Fruit fly (Drosophila melanogaster): Measurements from ENCODE around the gene CG3246.

CG3246 gene

dm6 chr2L:3485506-3485905 lies 23.8 kb upstream of the CG3246 start:
- no peak for TF ChIP-seq Hsf (GFP tag; optimal IDR thresholded peaks at IDR 0.05)
- TF ChIP-seq CG18011 (GFP tag; optimal IDR thresholded peaks at IDR 0.05), result no peak
- peak; percentile 32; the same call in 1 of the 2 replicates for TF ChIP-seq Drgx (GFP tag; IDR thresholded peaks at IDR 0.05)
- no peak for TF ChIP-seq CG18262 (tag; optimal IDR thresholded peaks at IDR 0.05)
- no peak for TF ChIP-seq CG3407 (GFP tag; optimal IDR thresholded peaks at IDR 0.05)
- no peak for TF ChIP-seq CG15514 (GFP tag; optimal IDR thresholded peaks at IDR 0.05)
- no peak for TF ChIP-seq CG8944 (GFP tag; optimal IDR thresholded peaks at IDR 0.05)

- TF ChIP-seq gsb (GFP tag; IDR thresholded peaks at IDR 0.05) (no peak), sc (optimal IDR thresholded peaks at IDR 0.05) (no peak), sc (GFP tag; optimal IDR thresholded peaks at IDR 0.05) (no peak), Lhr (GFP tag; optimal IDR thresholded peaks at IDR 0.05) (no peak), zen (tag; optimal IDR thresholded peaks at IDR 0.05) (no peak), CG10462 (GFP tag; optimal IDR thresholded peaks at IDR 0.05) (no peak), crol (GFP tag; IDR thresholded peaks at IDR 0.05) (no peak), shn (GFP tag; optimal IDR thresholded peaks at IDR 0.05) (no peak), seq (GFP tag; IDR thresholded peaks at IDR 0.05) (no peak)
Measured at dm6 chr2L:3484759-3485158, 23.0 kb upstream of the CG3246 start.

DNA sequence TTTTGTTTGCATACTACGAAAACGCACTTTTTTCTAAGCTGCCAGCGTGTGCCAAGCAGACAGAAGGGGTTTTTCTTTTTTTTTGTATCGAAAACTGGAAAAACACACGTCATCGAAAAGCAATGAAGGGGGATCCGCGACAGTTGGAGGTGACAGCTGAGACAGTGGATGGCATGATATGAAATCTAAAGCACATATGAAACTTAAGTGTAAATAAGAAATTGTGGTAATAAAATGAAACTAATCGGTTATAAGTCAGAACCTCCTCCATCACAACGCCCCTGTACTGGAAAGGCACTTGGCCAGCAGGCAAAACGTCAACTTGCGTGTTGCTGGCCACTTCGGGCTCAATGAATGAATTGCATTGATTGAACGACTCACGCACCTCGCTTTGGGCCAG lies 21.9 kb upstream of the CG3246 start:
- TF ChIP-seq knrl (GFP tag; IDR thresholded peaks at IDR 0.05; ENCODE audit: partially characterized antibody) (peak; percentile 22; the same call in 1 of the 3 replicates), Ets65A (GFP tag) (peak; percentile 30), Atf3 (GFP tag; optimal IDR thresholded peaks at IDR 0.05) (no peak), peb (GFP tag; IDR thresholded peaks at IDR 0.05) (no peak), Drgx (GFP tag; IDR thresholded peaks at IDR 0.05) (peak; percentile 46), Lhr (GFP tag; optimal IDR thresholded peaks at IDR 0.05) (no peak)

- TF ChIP-seq Ptx1 (GFP tag; IDR thresholded peaks at IDR 0.05), result peak; percentile 41; the same call in 1 of the 2 replicates
- TF ChIP-seq CG8388 (GFP tag; optimal IDR thresholded peaks at IDR 0.05), result peak; percentile 4
- TF ChIP-seq bcd (GFP tag; optimal IDR thresholded peaks at IDR 0.05), result peak; percentile 0
- peak; percentile 45; the same call in 1 of the 2 replicates for TF ChIP-seq vvl (GFP tag; IDR thresholded peaks at IDR 0.05)
- TF ChIP-seq CG11456 (GFP tag; IDR thresholded peaks at IDR 0.05), result 0 out of 3 replicates have a peak, but pooled peaks have one; percentile 15
- no peak for TF ChIP-seq croc (GFP tag; conservative IDR thresholded peaks at IDR 0.05)
- 0 out of 3 replicates have a peak, but pooled peaks have one; percentile 30 for TF ChIP-seq ci (GFP tag; IDR thresholded peaks at IDR 0.05)
- peak; percentile 91 for TF ChIP-seq Drgx (GFP tag; IDR thresholded peaks at IDR 0.05)
- peak; percentile 42 for TF ChIP-seq dmrt11E (tag; optimal IDR thresholded peaks at IDR 0.05)
- TF ChIP-seq Dref (GFP tag; IDR thresholded peaks at IDR 0.05), result no peak
- no peak for TF ChIP-seq slou (GFP tag; optimal IDR thresholded peaks at IDR 0.05)
- TF ChIP-seq nmo (GFP tag; optimal IDR thresholded peaks at IDR 0.05), result peak; percentile 30
- no peak for TF ChIP-seq exex (tag; optimal IDR thresholded peaks at IDR 0.05)
- peak; percentile 35; the same call in 1 of the 2 replicates for TF ChIP-seq Xrp1 (GFP tag; IDR thresholded peaks at IDR 0.05)
- no peak for TF ChIP-seq hkb (optimal IDR thresholded peaks at IDR 0.05)
- 0 out of 2 replicates have a peak, but pooled peaks have one; percentile 16 for TF ChIP-seq hkb (GFP tag; IDR thresholded peaks at IDR 0.05)
- TF ChIP-seq kah (GFP tag; optimal IDR thresholded peaks at IDR 0.05), result no peak
- TF ChIP-seq CG10267 (tag; optimal IDR thresholded peaks at IDR 0.05), result peak; percentile 16
- TF ChIP-seq fd96Cb (tag; optimal IDR thresholded peaks at IDR 0.05), result peak; percentile 32
- no peak for TF ChIP-seq CG9817 (tag; optimal IDR thresholded peaks at IDR 0.05)
- TF ChIP-seq crol (GFP tag; IDR thresholded peaks at IDR 0.05), result 0 out of 2 replicates have a peak, but pooled peaks have one; percentile 16
- peak; percentile 10 for TF ChIP-seq CoRest (tag; optimal IDR thresholded peaks at IDR 0.05)
- TF ChIP-seq CG4424 (GFP tag; optimal IDR thresholded peaks at IDR 0.05), result peak; percentile 4
- peak; percentile 23 for TF ChIP-seq zen (tag; optimal IDR thresholded peaks at IDR 0.05)
- TF ChIP-seq gem (tag; optimal IDR thresholded peaks at IDR 0.05), result peak; percentile 55
- 0 out of 3 replicates have a peak, but pooled peaks have one; percentile 32 for TF ChIP-seq ase (GFP tag; IDR thresholded peaks at IDR 0.05)
- no peak for TF ChIP-seq bab2 (GFP tag; optimal IDR thresholded peaks at IDR 0.05)
- TF ChIP-seq CG3281 (GFP tag; optimal IDR thresholded peaks at IDR 0.05), result no peak
- TF ChIP-seq Sox102F (GFP tag; optimal IDR thresholded peaks at IDR 0.05), result peak; percentile 47
Measured at dm6 chr2L:3482712-3483111, 21.0 kb upstream of the CG3246 start.
